Fruit fly (Drosophila melanogaster) whole organism, embryonic: ENCODE results near the gene Ctr9.

Experiments used
- Antp ChIP-seq: fragments of 200-800 bp; sonication (Bioruptor generic); optimal IDR thresholded peaks from 3 replicates; lab custom pipeline; 2016; ENCODE audit warnings: missing biosample characterization, missing genetic modification characterization
- B-H2 ChIP-seq: fragments of 200-800 bp; sonication (Bioruptor generic); optimal IDR thresholded peaks from 2 replicates; lab custom pipeline; 2018; ENCODE audit warnings: missing biosample characterization, mild to moderate bottlenecking, missing genetic modification characterization
- CG10209 ChIP-seq: fragments of 200-800 bp; sonication (Bioruptor generic); optimal IDR thresholded peaks from 3 replicates; lab custom pipeline; 2017; ENCODE audit warnings: missing biosample characterization, mild to moderate bottlenecking, missing genetic modification characterization, missing genetic modification reagents
- CG11093 ChIP-seq: fragments of 200-800 bp; sonication (Bioruptor generic); IDR thresholded peaks from 3 replicates; pipeline ENCODE4 v1.3.6; 2022; ENCODE audit warnings: missing biosample characterization, missing genetic modification characterization
- CG11247 ChIP-seq: fragments of 200-800 bp; sonication (Bioruptor generic); IDR thresholded peaks from 2 replicates; pipeline ENCODE4 v1.3.6; 2022; ENCODE audit warnings: missing biosample characterization, missing genetic modification characterization
- CG11723 ChIP-seq: fragments of 200-800 bp; sonication (Bioruptor generic); optimal IDR thresholded peaks from 2 replicates; lab custom pipeline; 2017; ENCODE audit warnings: missing biosample characterization, mild to moderate bottlenecking, missing genetic modification characterization
- CG13287 ChIP-seq: fragments of 200-800 bp; sonication (Bioruptor generic); IDR thresholded peaks from 2 replicates; pipeline ENCODE4 v1.3.6; 2022; ENCODE audit warnings: missing biosample characterization, missing genetic modification characterization; ENCODE audit not compliant: partially characterized antibody
- CG13775 ChIP-seq: fragments of 200-800 bp; sonication (Bioruptor generic); optimal IDR thresholded peaks from 3 replicates; lab custom pipeline; 2017; ENCODE audit warnings: missing biosample characterization, mild to moderate bottlenecking, missing genetic modification characterization
- CG14667 ChIP-seq: fragments of 200-800 bp; sonication (Bioruptor generic); IDR thresholded peaks from 2 replicates; pipeline ENCODE4 v1.3.6; 2022; ENCODE audit warnings: missing biosample characterization, missing genetic modification characterization
- CG15073 ChIP-seq: fragments of 200-800 bp; sonication (Bioruptor generic); optimal IDR thresholded peaks from 2 replicates; lab custom pipeline; 2016; ENCODE audit warnings: missing biosample characterization, missing genetic modification characterization
- CG17802 ChIP-seq: fragments of 200-800 bp; sonication (Bioruptor generic); optimal IDR thresholded peaks from 2 replicates; lab custom pipeline; 2018; ENCODE audit warnings: missing biosample characterization, mild to moderate bottlenecking, missing genetic modification characterization, moderate library complexity
- CG2202 ChIP-seq: fragments of 200-800 bp; sonication (Bioruptor generic); optimal IDR thresholded peaks from 2 replicates; lab custom pipeline; 2018; ENCODE audit warnings: missing biosample characterization, mild to moderate bottlenecking, missing genetic modification characterization
- CG30431 ChIP-seq: fragments of 200-800 bp; sonication (Bioruptor generic); optimal IDR thresholded peaks from 2 replicates; lab custom pipeline; 2017; ENCODE audit warnings: missing biosample characterization, missing genetic modification characterization
- CG3065 ChIP-seq: fragments of 200-800 bp; sonication (Bioruptor generic); optimal IDR thresholded peaks from 2 replicates; lab custom pipeline; 2016; ENCODE audit warnings: missing biosample characterization, missing genetic modification characterization
- CG3281 ChIP-seq: fragments of 200-800 bp; sonication (Bioruptor generic); optimal IDR thresholded peaks from 3 replicates; lab custom pipeline; 2017; ENCODE audit warnings: missing biosample characterization, mild to moderate bottlenecking, missing genetic modification characterization
- CG34376 ChIP-seq: fragments of 200-800 bp; sonication (Bioruptor generic); optimal IDR thresholded peaks from 2 replicates; lab custom pipeline; 2018; ENCODE audit warnings: missing biosample characterization, mild to moderate bottlenecking, missing genetic modification characterization
- CG4617 ChIP-seq: fragments of 200-800 bp; sonication (Bioruptor generic); optimal IDR thresholded peaks from 3 replicates; lab custom pipeline; 2016; ENCODE audit warnings: missing biosample characterization, missing genetic modification characterization, borderline replicate concordance
- CG6272 ChIP-seq: fragments of 200-800 bp; sonication (Bioruptor generic); IDR thresholded peaks from 2 replicates; pipeline ENCODE4 v1.3.6; 2022; ENCODE audit warnings: missing biosample characterization, missing genetic modification characterization
- CG6689 ChIP-seq: fragments of 200-800 bp; sonication (Bioruptor generic); IDR thresholded peaks from 2 replicates; pipeline ENCODE4 v1.3.6; 2022; ENCODE audit warnings: missing biosample characterization, missing genetic modification characterization
- CG9437 ChIP-seq: fragments of 200-800 bp; sonication (Bioruptor generic); optimal IDR thresholded peaks from 2 replicates; lab custom pipeline; 2018; ENCODE audit warnings: missing biosample characterization, mild to moderate bottlenecking, missing genetic modification characterization
- CG9797 ChIP-seq: fragments of 200-800 bp; sonication (Bioruptor generic); optimal IDR thresholded peaks from 3 replicates; lab custom pipeline; 2018; ENCODE audit warnings: missing biosample characterization, mild to moderate bottlenecking, missing genetic modification characterization
- CHES-1-like ChIP-seq: fragments of 200-800 bp; sonication (Bioruptor generic); optimal IDR thresholded peaks from 2 replicates; lab custom pipeline; 2016; ENCODE audit warnings: missing biosample characterization, missing genetic modification characterization
- Dp ChIP-seq: fragments of 200-800 bp; sonication (Bioruptor generic); optimal IDR thresholded peaks from 2 replicates; lab custom pipeline; 2018; ENCODE audit warnings: missing biosample characterization, mild to moderate bottlenecking, missing genetic modification characterization, moderate library complexity
- HLHmδ ChIP-seq: fragments of 200-800 bp; sonication (Bioruptor generic); optimal IDR thresholded peaks from 2 replicates; lab custom pipeline; 2018; ENCODE audit warnings: missing biosample characterization, mild to moderate bottlenecking, missing genetic modification characterization, moderate library complexity
- MBD-R2 ChIP-seq: fragments of 200-800 bp; sonication (Bioruptor generic); IDR thresholded peaks from 2 replicates; pipeline ENCODE4 v1.3.6; 2022; ENCODE audit warnings: missing biosample characterization, missing genetic modification characterization
- Med ChIP-seq: fragments of 200-800 bp; sonication (Bioruptor generic); peaks from one replicate; lab custom pipeline; 2016; ENCODE audit warnings: missing biosample characterization, missing genetic modification characterization, mild to moderate bottlenecking, inconsistent platforms, moderate library complexity
- Optix ChIP-seq: fragments of 200-800 bp; sonication (Bioruptor generic); IDR thresholded peaks from 3 replicates; pipeline ENCODE4 v1.3.6; 2022; ENCODE audit warnings: missing biosample characterization, missing genetic modification characterization
- Sin3A ChIP-seq: fragments of >200 bp; optimal IDR thresholded peaks from 2 replicates; lab custom pipeline; 2018
- Six4 ChIP-seq: fragments of 200-800 bp; sonication (Bioruptor generic); optimal IDR thresholded peaks from 2 replicates; lab custom pipeline; 2016; ENCODE audit warnings: missing biosample characterization, missing genetic modification characterization
- Sox100B ChIP-seq: fragments of 200-800 bp; sonication (Bioruptor generic); optimal IDR thresholded peaks from 3 replicates; lab custom pipeline; 2018; ENCODE audit warnings: missing biosample characterization, mild to moderate bottlenecking, missing genetic modification characterization
- ab ChIP-seq: fragments of 200-800 bp; sonication (Bioruptor generic); optimal IDR thresholded peaks from 2 replicates; lab custom pipeline; 2016; ENCODE audit warnings: missing biosample characterization, missing genetic modification characterization
- aop ChIP-seq: fragments of 200-800 bp; sonication (Bioruptor generic); IDR thresholded peaks from 2 replicates; pipeline ENCODE4 v1.3.6; 2022; ENCODE audit warnings: missing biosample characterization, missing genetic modification characterization
- bigmax ChIP-seq: fragments of 200-800 bp; sonication (Bioruptor generic); optimal IDR thresholded peaks from 2 replicates; lab custom pipeline; 2018; ENCODE audit warnings: missing biosample characterization, mild to moderate bottlenecking, missing genetic modification characterization
- ci ChIP-seq: fragments of 200-800 bp; sonication (Bioruptor generic); IDR thresholded peaks from 3 replicates; pipeline ENCODE4 v1.3.6; 2022; ENCODE audit warnings: missing biosample characterization, missing genetic modification characterization
- crp ChIP-seq, 2 experiments: fragments of 200-800 bp; sonication (Bioruptor generic); optimal IDR thresholded peaks; 2 replicates in 1 of 2; 3 replicates in 1 of 2; lab custom pipeline; 2017; ENCODE audit warnings: missing biosample characterization in 2 of 2, missing genetic modification characterization in 2 of 2, mild to moderate bottlenecking in 1 of 2, moderate library complexity in 1 of 2
- disco-r ChIP-seq: fragments of 200-800 bp; sonication (Bioruptor generic); optimal IDR thresholded peaks from 2 replicates; lab custom pipeline; 2016; ENCODE audit warnings: missing biosample characterization, missing genetic modification characterization
- ftz-f1 ChIP-seq: fragments of 200-800 bp; sonication (Bioruptor generic); optimal IDR thresholded peaks from 2 replicates; lab custom pipeline; 2016; ENCODE audit warnings: missing biosample characterization, missing genetic modification characterization
- gce ChIP-seq: fragments of 200-800 bp; sonication (Bioruptor generic); IDR thresholded peaks from 3 replicates; pipeline ENCODE4 v1.3.6; 2022; ENCODE audit warnings: missing biosample characterization, missing genetic modification characterization
- gcm ChIP-seq: fragments of 200-800 bp; sonication (Bioruptor generic); optimal IDR thresholded peaks from 2 replicates; lab custom pipeline; 2019; ENCODE audit warnings: missing biosample characterization, mild to moderate bottlenecking, missing genetic modification characterization, moderate library complexity
- grn ChIP-seq: fragments of 200-800 bp; sonication (Bioruptor generic); optimal IDR thresholded peaks from 3 replicates; lab custom pipeline; 2017; ENCODE audit warnings: missing biosample characterization, missing genetic modification characterization
- hb ChIP-seq: fragments of 200-800 bp; sonication (Bioruptor generic); IDR thresholded peaks from 3 replicates; pipeline ENCODE4 v1.3.6; 2022; ENCODE audit warnings: missing biosample characterization, missing genetic modification characterization; ENCODE audit not compliant: partially characterized antibody
- kay ChIP-seq: fragments of 200-800 bp; sonication (Bioruptor generic); optimal IDR thresholded peaks from 2 replicates; lab custom pipeline; 2016; ENCODE audit warnings: missing biosample characterization, missing genetic modification characterization
- lilli ChIP-seq: fragments of 200-800 bp; sonication (Bioruptor generic); optimal IDR thresholded peaks from 3 replicates; lab custom pipeline; 2016; ENCODE audit warnings: missing biosample characterization, missing genetic modification characterization
- lmd ChIP-seq: fragments of 200-800 bp; sonication (Bioruptor generic); IDR thresholded peaks from 2 replicates; pipeline ENCODE4 v1.3.6; 2022; ENCODE audit warnings: missing biosample characterization, missing genetic modification characterization
- maf-S ChIP-seq: fragments of 200-800 bp; sonication (Bioruptor generic); optimal IDR thresholded peaks from 2 replicates; lab custom pipeline; 2016; ENCODE audit warnings: missing biosample characterization, missing genetic modification characterization
- sens ChIP-seq: fragments of 200-800 bp; sonication (Bioruptor generic); peaks from one replicate; lab custom pipeline; 2016; ENCODE audit warnings: missing biosample characterization, missing genetic modification characterization
- sens-2 ChIP-seq: fragments of 200-800 bp; sonication (Bioruptor generic); IDR thresholded peaks from 2 replicates; pipeline ENCODE4 v1.3.6; 2022; ENCODE audit warnings: missing biosample characterization, missing genetic modification characterization
- sim ChIP-seq: fragments of 200-800 bp; sonication (Bioruptor generic); IDR thresholded peaks from 2 replicates; pipeline ENCODE4 v1.3.6; 2022; ENCODE audit warnings: missing biosample characterization, missing genetic modification characterization
- tap ChIP-seq: fragments of 200-800 bp; optimal IDR thresholded peaks from 3 replicates; lab custom pipeline; 2019; ENCODE audit warnings: missing biosample characterization, mild to moderate bottlenecking, missing genetic modification characterization, moderate library complexity
- unpg ChIP-seq: fragments of 200-800 bp; sonication (Bioruptor generic); optimal IDR thresholded peaks from 3 replicates; lab custom pipeline; 2018; ENCODE audit warnings: missing biosample characterization, mild to moderate bottlenecking, missing genetic modification characterization, moderate library complexity

The Ctr9 gene

DNA sequence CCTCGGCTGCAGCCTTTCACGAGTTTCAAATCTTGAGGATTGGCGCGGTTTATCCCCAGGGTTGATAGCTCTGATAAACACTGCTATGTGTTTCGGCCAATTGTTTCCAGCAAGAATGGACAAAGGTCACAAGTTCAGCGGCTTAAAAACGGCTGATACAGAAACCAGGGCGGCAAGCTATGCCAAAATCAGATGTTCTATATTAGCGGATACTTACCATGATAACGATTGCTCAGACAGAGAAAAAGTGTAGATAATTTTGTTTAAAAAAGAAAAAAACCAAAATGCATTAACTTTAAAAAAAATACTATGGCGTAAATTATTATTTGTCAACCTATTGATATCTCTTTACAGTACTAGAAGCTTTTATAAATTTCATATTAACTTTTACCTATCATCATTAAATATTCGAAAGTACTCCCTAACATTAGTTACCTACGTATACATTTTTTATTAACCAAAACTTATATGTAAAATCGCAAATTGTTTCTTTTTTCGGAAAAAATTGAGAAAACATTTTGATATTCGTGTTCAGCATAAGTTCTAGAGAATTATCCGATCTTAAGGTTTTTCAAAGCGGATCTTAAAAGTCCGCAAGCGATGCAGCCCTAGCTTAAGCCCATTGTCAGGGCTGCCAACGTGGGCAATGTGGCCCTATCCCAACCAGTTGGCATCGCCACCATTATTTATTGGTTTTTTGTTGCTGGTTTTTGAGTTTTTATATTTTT is 6.2 kb downstream of the Ctr9 start, which contains the start of the genes sturkopf and Herc4 (continued):
- TF ChIP-seq Optix (GFP tag; lab: Robert Waterston, UW) (peak; percentile 35; the same call in 1 of the 3 replicates), hb (no peak), kay (GFP tag; lab: Kevin White, UChicago) (peak; percentile 77), CG2202 (tag; lab: Kevin White, UChicago) (no peak), tap (tag; lab: Kevin White, UChicago) (peak; percentile 36), sim (no peak), CG10209 (GFP tag; lab: Kevin White, UChicago) (peak; percentile 66), Dp (GFP tag; lab: Kevin White, UChicago) (peak; percentile 37), unpg (GFP tag; lab: Kevin White, UChicago) (peak; percentile 64), bigmax (GFP tag; lab: Kevin White, UChicago) (no peak), CG9797 (GFP tag; lab: Kevin White, UChicago) (no peak), Med (GFP tag; lab: Kevin White, UChicago) (peak; percentile 92), ci (GFP tag; lab: Robert Waterston, UW) (peak; percentile 68), CG30431 (peak; percentile 3), B-H2 (GFP tag; lab: Kevin White, UChicago) (peak; percentile 74), ftz-f1 (GFP tag; lab: Kevin White, UChicago) (peak; percentile 64), grn (peak; percentile 38), CG4617 (GFP tag; lab: Kevin White, UChicago) (peak; percentile 77), gce (no peak), CG3281 (GFP tag; lab: Kevin White, UChicago) (peak; percentile 68), CG15073 (GFP tag; lab: Kevin White, UChicago) (no peak), CG13287 (GFP tag; lab: Robert Waterston, UW) (peak; percentile 24; the same call in 1 of the 2 replicates), maf-S (peak; percentile 73), Antp (GFP tag; lab: Kevin White, UChicago) (peak; percentile 91), CG34376 (peak; percentile 7), CHES-1-like (GFP tag; lab: Kevin White, UChicago) (peak; percentile 74), CG3065 (no peak), HLHmδ (GFP tag; lab: Kevin White, UChicago) (no peak), Sin3A (lab: Kevin White, UChicago) (peak; percentile 5), CG9437 (peak; percentile 85), MBD-R2 (GFP tag; lab: Robert Waterston, UW) (peak; percentile 83), CG17802 (no peak), CG6272 (GFP tag; lab: Robert Waterston, UW) (peak; percentile 56), CG6689 (GFP tag; lab: Robert Waterston, UW) (peak; percentile 64), gcm (GFP tag; lab: Kevin White, UChicago) (peak; percentile 60), Sox100B (GFP tag; lab: Kevin White, UChicago) (no peak), Six4 (GFP tag; lab: Kevin White, UChicago) (peak; percentile 8), ab (GFP tag; lab: Kevin White, UChicago) (peak; percentile 56), CG11247 (GFP tag; lab: Robert Waterston, UW) (peak; percentile 25; the same call in 1 of the 2 replicates), disco-r (GFP tag; lab: Kevin White, UChicago) (peak; percentile 82), aop (GFP tag; lab: Robert Waterston, UW) (no peak), CG11093 (no peak), lmd (peak; percentile 65; the same call in 1 of the 2 replicates), sens (GFP tag; lab: Kevin White, UChicago) (peak; percentile 97), CG13775 (GFP tag; lab: Kevin White, UChicago) (peak; percentile 100), sens-2 (GFP tag; lab: Robert Waterston, UW) (0 out of 2 replicates have a peak, but pooled peaks have one; percentile 5), CG14667 (GFP tag; lab: Robert Waterston, UW) (0 out of 2 replicates have a peak, but pooled peaks have one; percentile 24), crp (GFP tag; optimal IDR thresholded peaks at IDR 0.05; lab: Kevin White, UChicago) (peak; percentile 34 to 82), lilli (GFP tag; lab: Kevin White, UChicago) (peak; percentile 80), CG11723 (peak; percentile 52)
